Fruit fly (Drosophila melanogaster) whole organism, embryonic: ENCODE measurements around the gene Eip63F-1.
A peak's percentile ranks its signal among the peaks of the same experiment; 100 is the strongest.

Experiments used
- CG11247 ChIP-seq: fragments of 200-800 bp; sonication (Bioruptor generic); IDR thresholded peaks from 2 replicates; pipeline ENCODE4 v1.3.6; 2022; ENCODE audit warnings: missing biosample characterization, missing genetic modification characterization
- CG11695 ChIP-seq: fragments of 200-800 bp; sonication (Bioruptor generic); IDR thresholded peaks from 3 replicates; pipeline ENCODE4 v1.3.6; 2022; ENCODE audit warnings: missing biosample characterization, missing genetic modification characterization
- CG1647 ChIP-seq: fragments of 200-800 bp; sonication (Bioruptor generic); optimal IDR thresholded peaks from 3 replicates; lab custom pipeline; 2016; ENCODE audit warnings: missing biosample characterization, missing genetic modification characterization
- CG17385 ChIP-seq: fragments of 200-800 bp; sonication (Bioruptor generic); optimal IDR thresholded peaks from 3 replicates; lab custom pipeline; 2018; ENCODE audit warnings: missing biosample characterization, mild to moderate bottlenecking, missing genetic modification characterization
- CG18476 ChIP-seq: fragments of 200-800 bp; sonication (Bioruptor generic); optimal IDR thresholded peaks from 2 replicates; lab custom pipeline; 2016; ENCODE audit warnings: missing biosample characterization, mild to moderate bottlenecking, missing genetic modification characterization
- CG18619 ChIP-seq: fragments of 200-800 bp; sonication (Bioruptor generic); optimal IDR thresholded peaks from 3 replicates; lab custom pipeline; 2017; ENCODE audit warnings: missing biosample characterization, mild to moderate bottlenecking, missing genetic modification characterization
- CG2202 ChIP-seq: fragments of 200-800 bp; sonication (Bioruptor generic); optimal IDR thresholded peaks from 2 replicates; lab custom pipeline; 2018; ENCODE audit warnings: missing biosample characterization, mild to moderate bottlenecking, missing genetic modification characterization
- CG2712 ChIP-seq: fragments of 200-800 bp; optimal IDR thresholded peaks from 3 replicates; lab custom pipeline; 2019; ENCODE audit warnings: missing biosample characterization, mild to moderate bottlenecking, missing genetic modification characterization, moderate library complexity
- CG31224 ChIP-seq: fragments of 200-800 bp; sonication (Bioruptor generic); IDR thresholded peaks from 2 replicates; pipeline ENCODE4 v1.3.6; 2022; ENCODE audit warnings: missing biosample characterization, missing genetic modification characterization
- CG32767 ChIP-seq: fragments of 200-800 bp; sonication (Bioruptor generic); IDR thresholded peaks from 2 replicates; pipeline ENCODE4 v1.3.6; 2022; ENCODE audit warnings: missing biosample characterization, missing genetic modification characterization
- CG32772 ChIP-seq: fragments of 200-800 bp; sonication (Bioruptor generic); IDR thresholded peaks from 2 replicates; pipeline ENCODE4 v1.3.6; 2022; ENCODE audit warnings: missing biosample characterization, missing genetic modification characterization
- CG33557 ChIP-seq: fragments of 200-800 bp; sonication (Bioruptor generic); optimal IDR thresholded peaks from 2 replicates; lab custom pipeline; 2019; ENCODE audit warnings: missing biosample characterization, mild to moderate bottlenecking, missing genetic modification characterization, moderate library complexity
- CG3838 ChIP-seq: fragments of 200-800 bp; sonication (Bioruptor generic); optimal IDR thresholded peaks from 3 replicates; lab custom pipeline; 2016; ENCODE audit warnings: missing biosample characterization, missing genetic modification characterization
- CG3847 ChIP-seq: fragments of 200-800 bp; sonication (Bioruptor generic); IDR thresholded peaks from 2 replicates; pipeline ENCODE4 v1.3.6; 2022; ENCODE audit warnings: missing biosample characterization, missing genetic modification characterization
- CG5180 ChIP-seq: fragments of 200-800 bp; sonication (Bioruptor generic); optimal IDR thresholded peaks from 3 replicates; lab custom pipeline; 2017; ENCODE audit warnings: missing biosample characterization, missing genetic modification characterization, mild to moderate bottlenecking, moderate library complexity, missing genetic modification reagents
- CG6254 ChIP-seq: fragments of 200-800 bp; sonication (Bioruptor generic); optimal IDR thresholded peaks from 3 replicates; lab custom pipeline; 2017; ENCODE audit warnings: mild to moderate bottlenecking, missing biosample characterization, missing genetic modification reagents, missing genetic modification characterization
- CG6654 ChIP-seq: fragments of 200-800 bp; sonication (Bioruptor generic); optimal IDR thresholded peaks from 2 replicates; lab custom pipeline; 2017; ENCODE audit warnings: missing biosample characterization, mild to moderate bottlenecking, missing genetic modification characterization
- CG7963 ChIP-seq: fragments of 200-800 bp; sonication (Bioruptor generic); IDR thresholded peaks from 3 replicates; pipeline ENCODE4 v1.3.6; 2022; ENCODE audit warnings: missing biosample characterization, missing genetic modification characterization; ENCODE audit not compliant: partially characterized antibody
- CkIIα-i1 ChIP-seq: fragments of 200-800 bp; sonication (Bioruptor generic); IDR thresholded peaks from 2 replicates; pipeline ENCODE4 v1.3.6; 2022; ENCODE audit warnings: missing biosample characterization, missing genetic modification characterization
- CrebB ChIP-seq: fragments of 200-800 bp; sonication (Bioruptor generic); optimal IDR thresholded peaks from 3 replicates; lab custom pipeline; 2018; ENCODE audit warnings: missing biosample characterization, mild to moderate bottlenecking, missing genetic modification characterization
- Doc2 ChIP-seq: fragments of 200-800 bp; sonication (Bioruptor generic); IDR thresholded peaks from 2 replicates; pipeline ENCODE4 v1.3.6; 2022; ENCODE audit warnings: missing biosample characterization, missing genetic modification characterization
- H2.0 ChIP-seq: fragments of 200-800 bp; sonication (Bioruptor generic); IDR thresholded peaks from 2 replicates; pipeline ENCODE4 v1.3.6; 2022; ENCODE audit warnings: missing biosample characterization, missing genetic modification characterization
- HLH4C ChIP-seq: fragments of 200-800 bp; sonication (Bioruptor generic); IDR thresholded peaks from 3 replicates; pipeline ENCODE4 v1.3.6; 2022; ENCODE audit warnings: missing biosample characterization, missing genetic modification characterization; ENCODE audit not compliant: partially characterized antibody
- Hey ChIP-seq: fragments of 200-800 bp; sonication (Bioruptor generic); optimal IDR thresholded peaks from 3 replicates; lab custom pipeline; 2018; ENCODE audit warnings: missing biosample characterization, mild to moderate bottlenecking, missing genetic modification characterization
- Hmr ChIP-seq: fragments of 200-800 bp; sonication (Bioruptor generic); optimal IDR thresholded peaks from 3 replicates; lab custom pipeline; 2017; ENCODE audit warnings: mild to moderate bottlenecking, missing biosample characterization, missing genetic modification reagents, missing genetic modification characterization
- Hmx ChIP-seq: fragments of 200-800 bp; sonication (Bioruptor generic); optimal IDR thresholded peaks from 2 replicates; lab custom pipeline; 2016; ENCODE audit warnings: missing biosample characterization, missing genetic modification characterization
- Hr39 ChIP-seq: fragments of >200 bp; optimal IDR thresholded peaks from 2 replicates; lab custom pipeline; 2017
- Lim3 ChIP-seq: fragments of 200-800 bp; sonication (Bioruptor generic); IDR thresholded peaks from 2 replicates; pipeline ENCODE4 v1.3.6; 2022; ENCODE audit warnings: missing biosample characterization, missing genetic modification characterization
- Med ChIP-seq: fragments of 200-800 bp; sonication (Bioruptor generic); peaks from one replicate; lab custom pipeline; 2016; ENCODE audit warnings: missing biosample characterization, missing genetic modification characterization, mild to moderate bottlenecking, inconsistent platforms, moderate library complexity
- Neu2 ChIP-seq: fragments of 200-800 bp; sonication (Bioruptor generic); optimal IDR thresholded peaks from 3 replicates; lab custom pipeline; 2016; ENCODE audit warnings: missing biosample characterization, missing genetic modification characterization, borderline replicate concordance
- Opbp ChIP-seq: fragments of 200-800 bp; sonication (Bioruptor generic); IDR thresholded peaks from 3 replicates; pipeline ENCODE4 v1.3.6; 2022; ENCODE audit warnings: missing biosample characterization, missing genetic modification characterization; ENCODE audit not compliant: partially characterized antibody
- Rfx ChIP-seq: fragments of 200-800 bp; sonication (Bioruptor generic); IDR thresholded peaks from 2 replicates; pipeline ENCODE4 v1.3.6; 2022; ENCODE audit warnings: missing biosample characterization, missing genetic modification characterization
- Sox102F ChIP-seq: fragments of 200-800 bp; sonication (Bioruptor generic); optimal IDR thresholded peaks from 2 replicates; lab custom pipeline; 2018; ENCODE audit warnings: missing biosample characterization, mild to moderate bottlenecking, missing genetic modification characterization, moderate library complexity
- TFAM ChIP-seq: fragments of 200-800 bp; sonication (Bioruptor generic); optimal IDR thresholded peaks from 2 replicates; lab custom pipeline; 2017; ENCODE audit warnings: missing biosample characterization, missing genetic modification characterization, inconsistent platforms
- Xbp1 ChIP-seq: fragments of 200-800 bp; sonication (Bioruptor generic); optimal IDR thresholded peaks from 3 replicates; lab custom pipeline; 2016; ENCODE audit warnings: missing biosample characterization, mild to moderate bottlenecking, missing genetic modification characterization
- Xrp1 ChIP-seq: fragments of 200-800 bp; sonication (Bioruptor generic); IDR thresholded peaks from 2 replicates; pipeline ENCODE4 v1.3.6; 2022; ENCODE audit warnings: missing biosample characterization, missing genetic modification characterization
- bigmax ChIP-seq: fragments of 200-800 bp; sonication (Bioruptor generic); optimal IDR thresholded peaks from 2 replicates; lab custom pipeline; 2018; ENCODE audit warnings: missing biosample characterization, mild to moderate bottlenecking, missing genetic modification characterization
- dimm ChIP-seq: fragments of 200-800 bp; sonication (Bioruptor generic); IDR thresholded peaks from 2 replicates; pipeline ENCODE4 v1.3.6; 2022; ENCODE audit warnings: missing biosample characterization, missing genetic modification characterization
- dysf ChIP-seq: fragments of 200-800 bp; sonication (Bioruptor generic); IDR thresholded peaks from 3 replicates; pipeline ENCODE4 v1.3.6; 2022; ENCODE audit warnings: missing biosample characterization, missing genetic modification characterization
- eve ChIP-seq, 2 experiments: fragments of >200 bp; optimal IDR thresholded peaks; 2 replicates each; lab custom pipeline; 2017; ENCODE audit warnings: missing biosample characterization in 2 of 2, missing genetic modification characterization in 2 of 2
- hb ChIP-seq: fragments of 200-800 bp; sonication (Bioruptor generic); IDR thresholded peaks from 3 replicates; pipeline ENCODE4 v1.3.6; 2022; ENCODE audit warnings: missing biosample characterization, missing genetic modification characterization; ENCODE audit not compliant: partially characterized antibody
- oc ChIP-seq: fragments of 200-800 bp; sonication (Bioruptor generic); optimal IDR thresholded peaks from 2 replicates; lab custom pipeline; 2018; ENCODE audit warnings: missing biosample characterization, mild to moderate bottlenecking, missing genetic modification characterization, moderate library complexity
- otp ChIP-seq: fragments of 200-800 bp; sonication (Bioruptor generic); IDR thresholded peaks from 3 replicates; pipeline ENCODE4, ENCODE4 v1.3.6; 2022; ENCODE audit warnings: missing biosample characterization, missing genetic modification characterization
- pzg ChIP-seq: fragments of 200-800 bp; sonication (Bioruptor generic); optimal IDR thresholded peaks from 3 replicates; lab custom pipeline; 2018; ENCODE audit warnings: missing biosample characterization, mild to moderate bottlenecking, missing genetic modification characterization, moderate library complexity
- sim ChIP-seq: fragments of 200-800 bp; sonication (Bioruptor generic); IDR thresholded peaks from 2 replicates; pipeline ENCODE4 v1.3.6; 2022; ENCODE audit warnings: missing biosample characterization, missing genetic modification characterization
- sob ChIP-seq: fragments of 200-800 bp; sonication (Bioruptor generic); IDR thresholded peaks from 2 replicates; pipeline ENCODE4 v1.3.6; 2022; ENCODE audit warnings: missing biosample characterization, missing genetic modification characterization
- tgo ChIP-seq: fragments of 200-800 bp; sonication (Bioruptor generic); IDR thresholded peaks from 3 replicates; pipeline ENCODE4 v1.3.6; 2022; ENCODE audit warnings: missing biosample characterization, missing genetic modification characterization
- trh ChIP-seq: fragments of 200-800 bp; sonication (Bioruptor generic); optimal IDR thresholded peaks from 2 replicates; lab custom pipeline; 2016; ENCODE audit warnings: missing biosample characterization, missing genetic modification characterization
- tx ChIP-seq: fragments of 200-800 bp; sonication (Bioruptor generic); optimal IDR thresholded peaks from 2 replicates; lab custom pipeline; 2016; ENCODE audit warnings: missing biosample characterization, missing genetic modification characterization

Eip63F-1 gene

DNA sequence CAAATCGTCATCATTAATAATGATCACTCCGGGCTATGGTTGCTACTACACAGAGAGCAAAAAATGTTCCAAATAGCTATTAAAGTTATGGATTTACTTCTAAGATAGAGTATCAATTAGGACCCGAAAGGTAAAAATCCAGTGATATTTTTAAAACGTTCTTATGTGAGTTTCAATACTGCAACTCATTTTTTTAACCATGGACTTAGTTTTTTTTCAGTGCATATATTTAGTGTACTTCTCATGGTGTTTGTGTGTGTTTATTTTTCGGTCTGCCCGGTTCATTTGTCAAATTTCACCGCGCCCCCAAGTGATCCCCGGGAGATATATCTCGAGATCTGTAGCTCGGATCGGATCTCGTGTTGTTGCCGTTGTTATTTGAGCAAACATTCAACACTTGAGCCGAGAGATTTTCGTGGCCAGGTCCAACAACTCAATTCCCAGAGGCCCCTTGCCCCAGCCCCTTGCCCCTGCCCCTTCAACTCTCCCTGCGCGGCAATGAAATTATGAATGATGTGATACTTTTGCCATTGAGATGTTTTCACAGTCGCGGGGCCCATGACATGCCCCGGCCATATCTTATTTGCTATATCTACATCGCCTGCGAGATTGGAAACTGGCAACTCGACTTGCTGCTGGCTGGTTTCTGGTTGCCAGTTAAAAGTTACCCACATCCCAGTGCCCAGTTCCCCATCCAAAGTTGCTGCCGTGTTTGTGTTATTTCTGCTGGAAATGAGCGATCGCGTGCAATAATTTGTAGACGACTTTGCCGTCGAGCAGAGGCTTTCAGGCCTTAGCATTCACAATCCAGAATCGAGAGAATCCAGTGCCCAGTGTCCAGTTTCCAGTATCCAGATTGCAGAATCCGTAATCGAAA is 72.7 kb downstream of the Eip63F-1 start (continued):
- TF ChIP-seq sob, result no peak; the same call in 1 of the 2 replicates
- peak; percentile 40 for TF ChIP-seq trh (GFP tag; lab: Kevin White, UChicago)
- peak; percentile 34 for TF ChIP-seq TFAM (GFP tag; lab: Kevin White, UChicago)
- TF ChIP-seq pzg (GFP tag; lab: Kevin White, UChicago), result no peak
- TF ChIP-seq Xrp1, result peak; percentile 86
- TF ChIP-seq dimm (GFP tag; lab: Robert Waterston, UW), result no peak
- no peak for TF ChIP-seq Hr39 (lab: Kevin White, UChicago)
- peak; percentile 36 for TF ChIP-seq CG1647 (GFP tag; lab: Kevin White, UChicago)
- no peak for TF ChIP-seq CG11247 (GFP tag; lab: Robert Waterston, UW)
- TF ChIP-seq H2.0, result peak; percentile 41; the same call in 1 of the 2 replicates
- no peak for TF ChIP-seq HLH4C (GFP tag; lab: Robert Waterston, UW)
- TF ChIP-seq dysf, result 0 out of 3 replicates have a peak, but pooled peaks have one; percentile 36
- peak; percentile 51; the same call in 1 of the 3 replicates for TF ChIP-seq tgo (GFP tag; lab: Robert Waterston, UW)
- peak in 1 of 2 experiments; percentile 88 for TF ChIP-seq eve (GFP tag; optimal IDR thresholded peaks at IDR 0.05; lab: Kevin White, UChicago)
- TF ChIP-seq CG32772 (GFP tag; lab: Robert Waterston, UW), result no peak
- peak; percentile 83 for TF ChIP-seq otp (GFP tag; lab: Robert Waterston, UW)
- TF ChIP-seq Neu2 (GFP tag; lab: Kevin White, UChicago), result no peak
- TF ChIP-seq CG11695, result 0 out of 3 replicates have a peak, but pooled peaks have one; percentile 54
- TF ChIP-seq Sox102F (GFP tag; lab: Kevin White, UChicago), result peak; percentile 76
- peak; percentile 37 for TF ChIP-seq CG6654 (GFP tag; lab: Kevin White, UChicago)
- TF ChIP-seq Opbp (GFP tag; lab: Robert Waterston, UW), result no peak
- peak; percentile 74 for TF ChIP-seq Xbp1 (GFP tag; lab: Kevin White, UChicago)
- TF ChIP-seq CG2202 (tag; lab: Kevin White, UChicago), result peak; percentile 76
- TF ChIP-seq CG6254, result peak; percentile 63
- peak; percentile 84 for TF ChIP-seq CG2712 (tag; lab: Kevin White, UChicago)
- peak; percentile 60 for TF ChIP-seq tx (GFP tag; lab: Kevin White, UChicago)
- peak; percentile 37; the same call in 1 of the 2 replicates for TF ChIP-seq sim (GFP tag; lab: Robert Waterston, UW)
- TF ChIP-seq Hmx (GFP tag; lab: Kevin White, UChicago), result no peak
- peak; percentile 92 for TF ChIP-seq Med
- TF ChIP-seq Lim3 (GFP tag; lab: Robert Waterston, UW), result no peak
- TF ChIP-seq CG5180 (GFP tag; lab: Kevin White, UChicago), result no peak
- no peak for TF ChIP-seq oc
- TF ChIP-seq CG31224 (GFP tag; lab: Robert Waterston, UW), result no peak
- peak; percentile 49 for TF ChIP-seq CG17385 (GFP tag; lab: Kevin White, UChicago)
- TF ChIP-seq CG7963, result no peak
- peak; percentile 56 for TF ChIP-seq CG18476 (GFP tag; lab: Kevin White, UChicago)
- peak; percentile 79 for TF ChIP-seq CG33557 (GFP tag; lab: Kevin White, UChicago)
- TF ChIP-seq Hmr (GFP tag; lab: Kevin White, UChicago), result no peak
- no peak for TF ChIP-seq Doc2 (GFP tag; lab: Robert Waterston, UW)
- no peak for TF ChIP-seq CG32767 (GFP tag; lab: Robert Waterston, UW)
- TF ChIP-seq CG18619 (GFP tag; lab: Kevin White, UChicago), result peak; percentile 43
- TF ChIP-seq CG3847 (GFP tag; lab: Robert Waterston, UW), result no peak
- 0 out of 2 replicates have a peak, but pooled peaks have one; percentile 15 for TF ChIP-seq Rfx (GFP tag; lab: Robert Waterston, UW)
- no peak for TF ChIP-seq CkIIα-i1
- TF ChIP-seq Hey, result no peak
- no peak for TF ChIP-seq hb (GFP tag; lab: Robert Waterston, UW)
- TF ChIP-seq bigmax (GFP tag; lab: Kevin White, UChicago), result no peak
- TF ChIP-seq CrebB (tag; lab: Kevin White, UChicago), result peak; percentile 30
- TF ChIP-seq CG3838 (GFP tag; lab: Kevin White, UChicago), result no peak
